Fruit fly (Drosophila melanogaster) whole organism, embryonic: ENCODE data around the gene CG5715.
A peak's percentile ranks its signal among the peaks of the same experiment; 100 is the strongest.

ENCODE experiments used
- Abd-B ChIP-seq: fragments of 200-800 bp; sonication (Bioruptor generic); optimal IDR thresholded peaks from 2 replicates; lab custom pipeline; 2018; ENCODE audit warnings: missing biosample characterization, mild to moderate bottlenecking, missing genetic modification characterization, moderate library complexity
- CG11696 ChIP-seq: fragments of 200-800 bp; sonication (Bioruptor generic); IDR thresholded peaks from 2 replicates; pipeline ENCODE4 v1.3.6; 2022; ENCODE audit warnings: missing biosample characterization, missing genetic modification characterization
- CG13775 ChIP-seq: fragments of 200-800 bp; sonication (Bioruptor generic); optimal IDR thresholded peaks from 3 replicates; lab custom pipeline; 2017; ENCODE audit warnings: missing biosample characterization, mild to moderate bottlenecking, missing genetic modification characterization
- CG16813 ChIP-seq: fragments of 200-800 bp; sonication (Bioruptor generic); IDR thresholded peaks from 3 replicates; pipeline ENCODE4 v1.3.6; 2022; ENCODE audit warnings: missing biosample characterization, missing genetic modification characterization; ENCODE audit not compliant: partially characterized antibody
- CG16863 ChIP-seq: fragments of 200-800 bp; sonication (Bioruptor generic); optimal IDR thresholded peaks from 3 replicates; lab custom pipeline; 2016; ENCODE audit warnings: missing biosample characterization, missing genetic modification characterization
- CG17186 ChIP-seq: fragments of 200-800 bp; sonication (Bioruptor generic); optimal IDR thresholded peaks from 3 replicates; lab custom pipeline; 2017; ENCODE audit warnings: missing biosample characterization, missing genetic modification reagents, missing genetic modification characterization
- CG17568 ChIP-seq: fragments of 200-800 bp; sonication (Bioruptor generic); optimal IDR thresholded peaks from 2 replicates; lab custom pipeline; 2018; ENCODE audit warnings: missing biosample characterization, mild to moderate bottlenecking, missing genetic modification characterization, moderate library complexity
- CG17912 ChIP-seq: fragments of 200-800 bp; sonication (Bioruptor generic); optimal IDR thresholded peaks from 2 replicates; lab custom pipeline; 2018; ENCODE audit warnings: missing biosample characterization, mild to moderate bottlenecking, missing genetic modification characterization
- CG1832 ChIP-seq: fragments of 200-800 bp; sonication (Bioruptor generic); optimal IDR thresholded peaks from 2 replicates; lab custom pipeline; 2017; ENCODE audit warnings: missing biosample characterization, mild to moderate bottlenecking, missing genetic modification characterization, inconsistent platforms
- CG31224 ChIP-seq: fragments of 200-800 bp; sonication (Bioruptor generic); IDR thresholded peaks from 2 replicates; pipeline ENCODE4 v1.3.6; 2022; ENCODE audit warnings: missing biosample characterization, missing genetic modification characterization
- CG3995 ChIP-seq: fragments of 200-800 bp; sonication (Bioruptor generic); optimal IDR thresholded peaks from 3 replicates; lab custom pipeline; 2016; ENCODE audit warnings: missing biosample characterization, missing genetic modification characterization
- CG42726 ChIP-seq: fragments of 200-800 bp; sonication (Bioruptor generic); IDR thresholded peaks from 2 replicates; pipeline ENCODE4 v1.3.6; 2022; ENCODE audit warnings: missing biosample characterization, missing genetic modification characterization; ENCODE audit not compliant: partially characterized antibody
- CG4424 ChIP-seq: fragments of 200-800 bp; sonication (Bioruptor generic); optimal IDR thresholded peaks from 3 replicates; lab custom pipeline; 2016; ENCODE audit warnings: missing biosample characterization, missing genetic modification characterization
- CG4617 ChIP-seq: fragments of 200-800 bp; sonication (Bioruptor generic); optimal IDR thresholded peaks from 3 replicates; lab custom pipeline; 2016; ENCODE audit warnings: missing biosample characterization, missing genetic modification characterization, borderline replicate concordance
- CrebB ChIP-seq: fragments of 200-800 bp; sonication (Bioruptor generic); optimal IDR thresholded peaks from 3 replicates; lab custom pipeline; 2018; ENCODE audit warnings: missing biosample characterization, mild to moderate bottlenecking, missing genetic modification characterization
- Deaf1 ChIP-seq: fragments of 200-800 bp; optimal IDR thresholded peaks from 3 replicates; lab custom pipeline; 2019; ENCODE audit warnings: missing biosample characterization, mild to moderate bottlenecking, missing genetic modification characterization, moderate library complexity
- E2f2 ChIP-seq: fragments of 200-800 bp; sonication (Bioruptor generic); IDR thresholded peaks from 2 replicates; pipeline ENCODE4 v1.3.6; 2022; ENCODE audit warnings: missing biosample characterization, missing genetic modification characterization
- HLHmδ ChIP-seq: fragments of 200-800 bp; sonication (Bioruptor generic); optimal IDR thresholded peaks from 2 replicates; lab custom pipeline; 2018; ENCODE audit warnings: missing biosample characterization, mild to moderate bottlenecking, missing genetic modification characterization, moderate library complexity
- MESR4 ChIP-seq: fragments of 200-800 bp; sonication (Bioruptor generic); optimal IDR thresholded peaks from 2 replicates; lab custom pipeline; 2018; ENCODE audit warnings: missing biosample characterization, mild to moderate bottlenecking, missing genetic modification characterization, moderate library complexity
- MTF-1 ChIP-seq: fragments of 200-800 bp; sonication (Bioruptor generic); optimal IDR thresholded peaks from 2 replicates; lab custom pipeline; 2018; ENCODE audit warnings: missing biosample characterization, mild to moderate bottlenecking, missing genetic modification characterization, borderline replicate concordance
- Nf-YB ChIP-seq: fragments of 200-800 bp; sonication (Bioruptor generic); optimal IDR thresholded peaks from 3 replicates; lab custom pipeline; 2019; ENCODE audit warnings: missing biosample characterization, mild to moderate bottlenecking, missing genetic modification characterization, moderate library complexity
- Sin3A ChIP-seq: fragments of >200 bp; optimal IDR thresholded peaks from 2 replicates; lab custom pipeline; 2018
- Sox100B ChIP-seq: fragments of 200-800 bp; sonication (Bioruptor generic); optimal IDR thresholded peaks from 3 replicates; lab custom pipeline; 2018; ENCODE audit warnings: missing biosample characterization, mild to moderate bottlenecking, missing genetic modification characterization
- Taf1 ChIP-seq: fragments of 200-800 bp; sonication (Bioruptor generic); IDR thresholded peaks from 2 replicates; pipeline ENCODE4 v1.3.6; 2022; ENCODE audit warnings: missing biosample characterization, missing genetic modification characterization
- aop ChIP-seq: fragments of 200-800 bp; sonication (Bioruptor generic); IDR thresholded peaks from 2 replicates; pipeline ENCODE4 v1.3.6; 2022; ENCODE audit warnings: missing biosample characterization, missing genetic modification characterization
- crp ChIP-seq, 2 experiments: fragments of 200-800 bp; sonication (Bioruptor generic); optimal IDR thresholded peaks; 2 replicates in 1 of 2; 3 replicates in 1 of 2; lab custom pipeline; 2017; ENCODE audit warnings: missing biosample characterization in 2 of 2, missing genetic modification characterization in 2 of 2, mild to moderate bottlenecking in 1 of 2, moderate library complexity in 1 of 2
- dati ChIP-seq: fragments of 200-800 bp; sonication (Bioruptor generic); IDR thresholded peaks from 2 replicates; pipeline ENCODE4 v1.3.6; 2022; ENCODE audit warnings: missing biosample characterization, missing genetic modification characterization
- dpn ChIP-seq, 2 experiments: fragments of 200-800 bp; sonication (Bioruptor generic); optimal IDR thresholded peaks; 3 replicates each; lab custom pipeline; 2016; ENCODE audit warnings: missing biosample characterization in 2 of 2, missing genetic modification characterization in 2 of 2
- dysf ChIP-seq: fragments of 200-800 bp; sonication (Bioruptor generic); IDR thresholded peaks from 3 replicates; pipeline ENCODE4 v1.3.6; 2022; ENCODE audit warnings: missing biosample characterization, missing genetic modification characterization
- grau ChIP-seq: fragments of 200-800 bp; optimal IDR thresholded peaks from 3 replicates; lab custom pipeline; 2019; ENCODE audit warnings: missing biosample characterization, mild to moderate bottlenecking, missing genetic modification characterization, moderate library complexity
- grn ChIP-seq: fragments of 200-800 bp; sonication (Bioruptor generic); optimal IDR thresholded peaks from 3 replicates; lab custom pipeline; 2017; ENCODE audit warnings: missing biosample characterization, missing genetic modification characterization
- hb ChIP-seq: fragments of 200-800 bp; sonication (Bioruptor generic); IDR thresholded peaks from 3 replicates; pipeline ENCODE4 v1.3.6; 2022; ENCODE audit warnings: missing biosample characterization, missing genetic modification characterization; ENCODE audit not compliant: partially characterized antibody
- insv ChIP-seq, 2 experiments: fragments of 200-800 bp; sonication (Bioruptor generic); optimal IDR thresholded peaks; 3 replicates each; lab custom pipeline; 2016 to 2018; ENCODE audit warnings: missing biosample characterization in 2 of 2, missing genetic modification characterization in 2 of 2
- inv ChIP-seq: fragments of 200-800 bp; sonication (Bioruptor generic); IDR thresholded peaks from 2 replicates; pipeline ENCODE4 v1.3.6; 2022; ENCODE audit warnings: missing biosample characterization, missing genetic modification characterization; ENCODE audit not compliant: partially characterized antibody
- jing ChIP-seq: fragments of 200-800 bp; sonication (Bioruptor generic); optimal IDR thresholded peaks from 2 replicates; lab custom pipeline; 2018; ENCODE audit warnings: missing biosample characterization, mild to moderate bottlenecking, missing genetic modification characterization
- jumu ChIP-seq: fragments of 200-800 bp; sonication (Bioruptor generic); optimal IDR thresholded peaks from 3 replicates; lab custom pipeline; 2016; ENCODE audit warnings: missing biosample characterization, missing genetic modification characterization
- lilli ChIP-seq: fragments of 200-800 bp; sonication (Bioruptor generic); optimal IDR thresholded peaks from 3 replicates; lab custom pipeline; 2016; ENCODE audit warnings: missing biosample characterization, missing genetic modification characterization
- peb ChIP-seq: fragments of 200-800 bp; sonication (Bioruptor generic); IDR thresholded peaks from 2 replicates; pipeline ENCODE4 v1.3.6; 2022; ENCODE audit warnings: missing biosample characterization, missing genetic modification characterization
- pros ChIP-seq: fragments of 200-800 bp; sonication (Bioruptor generic); optimal IDR thresholded peaks from 3 replicates; lab custom pipeline; 2019; ENCODE audit warnings: missing biosample characterization, mild to moderate bottlenecking, missing genetic modification characterization, moderate library complexity
- sens ChIP-seq: fragments of 200-800 bp; sonication (Bioruptor generic); peaks from one replicate; lab custom pipeline; 2016; ENCODE audit warnings: missing biosample characterization, missing genetic modification characterization
- slp2 ChIP-seq: fragments of 200-800 bp; sonication (Bioruptor generic); optimal IDR thresholded peaks from 2 replicates; lab custom pipeline; 2016; ENCODE audit warnings: missing biosample characterization, missing genetic modification characterization
- sug ChIP-seq: fragments of 200-800 bp; optimal IDR thresholded peaks from 2 replicates; lab custom pipeline; 2019; ENCODE audit warnings: missing biosample characterization, mild to moderate bottlenecking, missing genetic modification characterization, moderate library complexity
- tio ChIP-seq: fragments of 200-800 bp; sonication (Bioruptor generic); optimal IDR thresholded peaks from 2 replicates; lab custom pipeline; 2017; ENCODE audit warnings: missing biosample characterization, missing genetic modification characterization, inconsistent platforms
- trh ChIP-seq: fragments of 200-800 bp; sonication (Bioruptor generic); optimal IDR thresholded peaks from 2 replicates; lab custom pipeline; 2016; ENCODE audit warnings: missing biosample characterization, missing genetic modification characterization
- ttk ChIP-seq: fragments of 200-800 bp; sonication (Bioruptor generic); IDR thresholded peaks from 2 replicates; pipeline ENCODE4 v2.1.2; 2022; ENCODE audit warnings: missing biosample characterization, missing genetic modification characterization
- tx ChIP-seq: fragments of 200-800 bp; sonication (Bioruptor generic); optimal IDR thresholded peaks from 2 replicates; lab custom pipeline; 2016; ENCODE audit warnings: missing biosample characterization, missing genetic modification characterization
- vvl ChIP-seq: fragments of 200-800 bp; sonication (Bioruptor generic); IDR thresholded peaks from 2 replicates; pipeline ENCODE4 v1.3.6; 2022; ENCODE audit warnings: missing biosample characterization, missing genetic modification characterization
- zen2 ChIP-seq: fragments of 200-800 bp; sonication (Bioruptor generic); IDR thresholded peaks from 3 replicates; pipeline ENCODE4 v1.3.6; 2022; ENCODE audit warnings: missing biosample characterization, missing genetic modification characterization; ENCODE audit not compliant: partially characterized antibody
- zf30C ChIP-seq: fragments of 200-800 bp; sonication (Bioruptor generic); optimal IDR thresholded peaks from 3 replicates; lab custom pipeline; 2018; ENCODE audit warnings: missing biosample characterization, mild to moderate bottlenecking, missing genetic modification characterization

Gene CG5715

dm6 chr3R:24289768-24290349, 4.3 kb downstream of the CG5715 start, which contains the start of the genes CG34290 and Uck (continued):
- peak; percentile 61 to 95 for TF ChIP-seq crp (GFP tag; optimal IDR thresholded peaks at IDR 0.05; lab: Kevin White, UChicago)
- TF ChIP-seq HLHmδ, result peak; percentile 64
- TF ChIP-seq pros (GFP tag; lab: Kevin White, UChicago), result no peak
- TF ChIP-seq trh (GFP tag; lab: Kevin White, UChicago), result peak; percentile 37
- TF ChIP-seq vvl, result peak; percentile 88
- TF ChIP-seq jing (GFP tag; lab: Kevin White, UChicago), result peak; percentile 47
- TF ChIP-seq zf30C (GFP tag; lab: Kevin White, UChicago), result peak; percentile 39
- TF ChIP-seq dati (GFP tag; lab: Robert Waterston, UW), result no peak
- TF ChIP-seq sens (GFP tag; lab: Kevin White, UChicago), result peak; percentile 90
- peak; percentile 71 for TF ChIP-seq grau (tag; lab: Kevin White, UChicago)
- TF ChIP-seq CG11696 (GFP tag; lab: Robert Waterston, UW), result no peak
- peak; percentile 62 for TF ChIP-seq Sin3A
- TF ChIP-seq jumu (GFP tag; lab: Kevin White, UChicago), result peak; percentile 13
- no peak for TF ChIP-seq Taf1 (GFP tag; lab: Robert Waterston, UW)
- peak; percentile 62; the same call in 2 of the 3 replicates for TF ChIP-seq hb
- peak; percentile 67 for TF ChIP-seq tx
- peak; percentile 65 for TF ChIP-seq CG16863 (GFP tag; lab: Kevin White, UChicago)
- TF ChIP-seq CG17912, result peak; percentile 94
- TF ChIP-seq tio (GFP tag; lab: Kevin White, UChicago), result peak; percentile 3
- TF ChIP-seq CG16813 (GFP tag; lab: Robert Waterston, UW), result peak; percentile 77
- peak; percentile 75 for TF ChIP-seq CG42726 (GFP tag; lab: Robert Waterston, UW)
- peak; percentile 89 for TF ChIP-seq MTF-1 (GFP tag; lab: Kevin White, UChicago)
- TF ChIP-seq peb (GFP tag; lab: Robert Waterston, UW), result 0 out of 2 replicates have a peak, but pooled peaks have one; percentile 15
- peak; percentile 63 for TF ChIP-seq Nf-YB (GFP tag; lab: Kevin White, UChicago)
- peak; percentile 17 for TF ChIP-seq Abd-B
- TF ChIP-seq CG1832 (GFP tag; lab: Kevin White, UChicago), result no peak
- TF ChIP-seq dpn (GFP tag; optimal IDR thresholded peaks at IDR 0.05; lab: Kevin White, UChicago), result peak; percentile 56 to 74
- TF ChIP-seq CG17186 (GFP tag; lab: Kevin White, UChicago), result peak; percentile 73
- TF ChIP-seq slp2 (GFP tag; lab: Kevin White, UChicago), result peak; percentile 74
- TF ChIP-seq MESR4, result peak; percentile 77
- TF ChIP-seq insv (GFP tag; optimal IDR thresholded peaks at IDR 0.05; lab: Kevin White, UChicago), result peak in 1 of 2 experiments; percentile 66
- no peak for TF ChIP-seq CG31224 (GFP tag; lab: Robert Waterston, UW)
- TF ChIP-seq lilli (GFP tag; lab: Kevin White, UChicago), result peak; percentile 69
- TF ChIP-seq dysf (GFP tag; lab: Robert Waterston, UW), result peak; percentile 75; the same call in 2 of the 3 replicates
- TF ChIP-seq ttk, result peak; percentile 44
- TF ChIP-seq CG4617 (GFP tag; lab: Kevin White, UChicago), result peak; percentile 70
- TF ChIP-seq zen2 (GFP tag; lab: Robert Waterston, UW), result peak; percentile 83
- TF ChIP-seq E2f2, result peak; percentile 74
- peak; percentile 54 for TF ChIP-seq grn
- TF ChIP-seq inv (GFP tag; lab: Robert Waterston, UW), result peak; percentile 66; the same call in 1 of the 2 replicates
- TF ChIP-seq CrebB (tag; lab: Kevin White, UChicago), result peak; percentile 85
- TF ChIP-seq CG3995, result peak; percentile 78
- TF ChIP-seq Sox100B, result peak; percentile 79
- TF ChIP-seq CG13775 (GFP tag; lab: Kevin White, UChicago), result peak; percentile 84
- TF ChIP-seq Deaf1 (tag; lab: Kevin White, UChicago), result peak; percentile 35
- TF ChIP-seq aop, result peak; percentile 97
- peak; percentile 91 for TF ChIP-seq CG17568 (GFP tag; lab: Kevin White, UChicago)
- peak; percentile 77 for TF ChIP-seq sug (tag; lab: Kevin White, UChicago)
- TF ChIP-seq CG4424, result peak; percentile 59
